Fruit fly (Drosophila melanogaster) whole organism, embryonic: ENCODE data around the gene CG8369.

Source experiments
- CG13287 ChIP-seq: fragments of 200-800 bp; sonication (Bioruptor generic); IDR thresholded peaks from 2 replicates; pipeline ENCODE4 v1.3.6; 2022; ENCODE audit warnings: missing biosample characterization, missing genetic modification characterization; ENCODE audit not compliant: partially characterized antibody
- CG14050 ChIP-seq: fragments of 200-800 bp; sonication (Bioruptor generic); IDR thresholded peaks from 3 replicates; pipeline ENCODE4 v1.3.6; 2022; ENCODE audit warnings: missing biosample characterization, missing genetic modification characterization
- CG16813 ChIP-seq: fragments of 200-800 bp; sonication (Bioruptor generic); IDR thresholded peaks from 3 replicates; pipeline ENCODE4 v1.3.6; 2022; ENCODE audit warnings: missing biosample characterization, missing genetic modification characterization; ENCODE audit not compliant: partially characterized antibody
- CG17186 ChIP-seq: fragments of 200-800 bp; sonication (Bioruptor generic); optimal IDR thresholded peaks from 3 replicates; lab custom pipeline; 2017; ENCODE audit warnings: missing biosample characterization, missing genetic modification reagents, missing genetic modification characterization
- CG31388 ChIP-seq: fragments of 200-800 bp; sonication (Bioruptor generic); optimal IDR thresholded peaks from 2 replicates; lab custom pipeline; 2016; ENCODE audit warnings: missing biosample characterization, missing genetic modification characterization
- CG31441 ChIP-seq: fragments of 200-800 bp; sonication (Bioruptor generic); IDR thresholded peaks from 2 replicates; pipeline ENCODE4 v1.3.6; 2022; ENCODE audit warnings: missing biosample characterization, missing genetic modification characterization
- CG3838 ChIP-seq: fragments of 200-800 bp; sonication (Bioruptor generic); optimal IDR thresholded peaks from 3 replicates; lab custom pipeline; 2016; ENCODE audit warnings: missing biosample characterization, missing genetic modification characterization
- CG4617 ChIP-seq: fragments of 200-800 bp; sonication (Bioruptor generic); optimal IDR thresholded peaks from 3 replicates; lab custom pipeline; 2016; ENCODE audit warnings: missing biosample characterization, missing genetic modification characterization, borderline replicate concordance
- CG7745 ChIP-seq: fragments of 200-800 bp; sonication (Bioruptor generic); optimal IDR thresholded peaks from 2 replicates; lab custom pipeline; 2018; ENCODE audit warnings: missing biosample characterization, mild to moderate bottlenecking, missing genetic modification characterization, moderate library complexity
- CG7963 ChIP-seq: fragments of 200-800 bp; sonication (Bioruptor generic); IDR thresholded peaks from 3 replicates; pipeline ENCODE4 v1.3.6; 2022; ENCODE audit warnings: missing biosample characterization, missing genetic modification characterization; ENCODE audit not compliant: partially characterized antibody
- CG8281 ChIP-seq: fragments of 200-800 bp; sonication (Bioruptor generic); optimal IDR thresholded peaks from 2 replicates; lab custom pipeline; 2018; ENCODE audit warnings: missing biosample characterization, mild to moderate bottlenecking, missing genetic modification characterization, moderate library complexity
- CG8388 ChIP-seq: fragments of 200-800 bp; sonication (Bioruptor generic); optimal IDR thresholded peaks from 2 replicates; lab custom pipeline; 2019; ENCODE audit warnings: missing biosample characterization, mild to moderate bottlenecking, missing genetic modification characterization, moderate library complexity
- Camta ChIP-seq: fragments of 200-800 bp; sonication (Bioruptor generic); optimal IDR thresholded peaks from 2 replicates; lab custom pipeline; 2016; ENCODE audit warnings: missing biosample characterization, missing genetic modification characterization
- D ChIP-seq, 2 experiments: fragments of 200-800 bp in 1 of 2; fragments of >200 bp in 1 of 2; sonication (Bioruptor generic) in 1 of 2; optimal IDR thresholded peaks; 2 replicates in 1 of 2; 3 replicates in 1 of 2; lab custom pipeline; 2017; ENCODE audit warnings: mild to moderate bottlenecking in 1 of 2, missing biosample characterization in 1 of 2, missing genetic modification characterization in 1 of 2, missing genetic modification reagents in 1 of 2
- Dll ChIP-seq: fragments of 200-800 bp; sonication (Bioruptor generic); IDR thresholded peaks from 4 replicates; pipeline ENCODE4 v1.3.6; 2022; ENCODE audit warnings: missing biosample characterization, missing genetic modification characterization; ENCODE audit not compliant: partially characterized antibody
- Dp ChIP-seq: fragments of 200-800 bp; sonication (Bioruptor generic); optimal IDR thresholded peaks from 2 replicates; lab custom pipeline; 2018; ENCODE audit warnings: missing biosample characterization, mild to moderate bottlenecking, missing genetic modification characterization, moderate library complexity
- E2f2 ChIP-seq: fragments of 200-800 bp; sonication (Bioruptor generic); IDR thresholded peaks from 2 replicates; pipeline ENCODE4 v1.3.6; 2022; ENCODE audit warnings: missing biosample characterization, missing genetic modification characterization
- ERR ChIP-seq: fragments of 200-800 bp; sonication (Bioruptor generic); optimal IDR thresholded peaks from 2 replicates; lab custom pipeline; 2016; ENCODE audit warnings: missing biosample characterization, missing genetic modification characterization
- Ets65A ChIP-seq: fragments of 200-800 bp; sonication (Bioruptor generic); peaks from one replicate; lab custom pipeline; 2016; ENCODE audit warnings: missing biosample characterization, missing genetic modification characterization
- Fer1 ChIP-seq: fragments of 200-800 bp; sonication (Bioruptor generic); optimal IDR thresholded peaks from 2 replicates; lab custom pipeline; 2017; ENCODE audit warnings: missing biosample characterization, mild to moderate bottlenecking, missing genetic modification characterization
- Fer2 ChIP-seq: fragments of 200-800 bp; sonication (Bioruptor generic); optimal IDR thresholded peaks from 2 replicates; lab custom pipeline; 2018; ENCODE audit warnings: missing biosample characterization, mild to moderate bottlenecking, missing genetic modification characterization, moderate library complexity
- Jarid2 ChIP-seq: fragments of 200-800 bp; sonication (Bioruptor generic); optimal IDR thresholded peaks from 3 replicates; lab custom pipeline; 2017; ENCODE audit warnings: mild to moderate bottlenecking, missing biosample characterization, missing genetic modification reagents, missing genetic modification characterization
- MBD-R2 ChIP-seq: fragments of 200-800 bp; sonication (Bioruptor generic); IDR thresholded peaks from 2 replicates; pipeline ENCODE4 v1.3.6; 2022; ENCODE audit warnings: missing biosample characterization, missing genetic modification characterization
- MESR4 ChIP-seq: fragments of 200-800 bp; sonication (Bioruptor generic); optimal IDR thresholded peaks from 2 replicates; lab custom pipeline; 2018; ENCODE audit warnings: missing biosample characterization, mild to moderate bottlenecking, missing genetic modification characterization, moderate library complexity
- Med ChIP-seq: fragments of 200-800 bp; sonication (Bioruptor generic); peaks from one replicate; lab custom pipeline; 2016; ENCODE audit warnings: missing biosample characterization, missing genetic modification characterization, mild to moderate bottlenecking, inconsistent platforms, moderate library complexity
- Myb ChIP-seq: fragments of 200-800 bp; sonication (Bioruptor generic); optimal IDR thresholded peaks from 2 replicates; lab custom pipeline; 2016; ENCODE audit warnings: missing biosample characterization, missing genetic modification characterization
- Opbp ChIP-seq: fragments of 200-800 bp; sonication (Bioruptor generic); IDR thresholded peaks from 3 replicates; pipeline ENCODE4 v1.3.6; 2022; ENCODE audit warnings: missing biosample characterization, missing genetic modification characterization; ENCODE audit not compliant: partially characterized antibody
- Taf1 ChIP-seq: fragments of 200-800 bp; sonication (Bioruptor generic); IDR thresholded peaks from 2 replicates; pipeline ENCODE4 v1.3.6; 2022; ENCODE audit warnings: missing biosample characterization, missing genetic modification characterization
- amos ChIP-seq: fragments of 200-800 bp; sonication (Bioruptor generic); IDR thresholded peaks from 2 replicates; pipeline ENCODE4 v1.3.6; 2022; ENCODE audit warnings: missing biosample characterization, missing genetic modification characterization; ENCODE audit not compliant: partially characterized antibody
- ap ChIP-seq: fragments of 200-800 bp; sonication (Bioruptor generic); IDR thresholded peaks from 2 replicates; pipeline ENCODE4 v1.3.6; 2022; ENCODE audit warnings: missing biosample characterization, missing genetic modification characterization
- ato ChIP-seq: fragments of 200-800 bp; sonication (Bioruptor generic); IDR thresholded peaks from 2 replicates; pipeline ENCODE4 v1.3.6; 2022; ENCODE audit warnings: missing biosample characterization, missing genetic modification characterization; ENCODE audit not compliant: partially characterized antibody
- cad ChIP-seq: fragments of >200 bp; optimal IDR thresholded peaks from 2 replicates; lab custom pipeline; 2017; ENCODE audit warnings: missing biosample characterization, missing genetic modification characterization
- chm ChIP-seq: fragments of 200-800 bp; sonication (Bioruptor generic); IDR thresholded peaks from 2 replicates; pipeline ENCODE4 v1.3.6; 2022; ENCODE audit warnings: missing biosample characterization, missing genetic modification characterization
- crc ChIP-seq: fragments of 200-800 bp; sonication (Bioruptor generic); optimal IDR thresholded peaks from 2 replicates; lab custom pipeline; 2016; ENCODE audit warnings: missing biosample characterization, missing genetic modification characterization
- fu2 ChIP-seq: fragments of 200-800 bp; sonication (Bioruptor generic); optimal IDR thresholded peaks from 2 replicates; lab custom pipeline; 2016; ENCODE audit warnings: missing biosample characterization, missing genetic modification characterization
- gsb ChIP-seq: fragments of 200-800 bp; sonication (Bioruptor generic); IDR thresholded peaks from 2 replicates; pipeline ENCODE4 v1.3.6; 2022; ENCODE audit warnings: missing biosample characterization, missing genetic modification characterization
- hb ChIP-seq: fragments of 200-800 bp; sonication (Bioruptor generic); IDR thresholded peaks from 3 replicates; pipeline ENCODE4 v1.3.6; 2022; ENCODE audit warnings: missing biosample characterization, missing genetic modification characterization; ENCODE audit not compliant: partially characterized antibody
- hbn ChIP-seq: fragments of 200-800 bp; sonication (Bioruptor generic); IDR thresholded peaks from 2 replicates; pipeline ENCODE4 v1.3.6; 2022; ENCODE audit warnings: missing biosample characterization, missing genetic modification characterization; ENCODE audit not compliant: partially characterized antibody
- her ChIP-seq: fragments of 200-800 bp; sonication (Bioruptor generic); optimal IDR thresholded peaks from 2 replicates; lab custom pipeline; 2016; ENCODE audit warnings: missing biosample characterization, missing genetic modification characterization
- ken ChIP-seq: fragments of 200-800 bp; sonication (Bioruptor generic); IDR thresholded peaks from 3 replicates; pipeline ENCODE4 v1.3.6; 2022; ENCODE audit warnings: missing biosample characterization, missing genetic modification characterization
- kni ChIP-seq: fragments of 200-800 bp; sonication (Bioruptor generic); optimal IDR thresholded peaks from 3 replicates; lab custom pipeline; 2017; ENCODE audit warnings: mild to moderate bottlenecking, missing biosample characterization, missing genetic modification reagents, missing genetic modification characterization
- lilli ChIP-seq: fragments of 200-800 bp; sonication (Bioruptor generic); optimal IDR thresholded peaks from 3 replicates; lab custom pipeline; 2016; ENCODE audit warnings: missing biosample characterization, missing genetic modification characterization
- pho ChIP-seq: fragments of 200-800 bp; sonication (Bioruptor generic); optimal IDR thresholded peaks from 2 replicates; lab custom pipeline; 2016; ENCODE audit warnings: missing biosample characterization, missing genetic modification characterization
- prd ChIP-seq, 3 experiments: fragments of >200 bp in 2 of 3; fragments of 200-800 bp in 1 of 3; sonication (Bioruptor generic) in 1 of 3; optimal IDR thresholded peaks in 2 of 3; IDR thresholded peaks in 1 of 3; 2 replicates in 2 of 3; 3 replicates in 1 of 3; pipeline versions ENCODE4 v1.3.6 to Lab custom; 2017 to 2022; ENCODE audit warnings: missing biosample characterization in 1 of 3, missing genetic modification characterization in 1 of 3
- sens ChIP-seq: fragments of 200-800 bp; sonication (Bioruptor generic); peaks from one replicate; lab custom pipeline; 2016; ENCODE audit warnings: missing biosample characterization, missing genetic modification characterization
- seq ChIP-seq: fragments of 200-800 bp; sonication (Bioruptor generic); IDR thresholded peaks from 2 replicates; pipeline ENCODE4 v1.3.6; 2022; ENCODE audit warnings: missing biosample characterization, missing genetic modification characterization
- unpg ChIP-seq: fragments of 200-800 bp; sonication (Bioruptor generic); optimal IDR thresholded peaks from 3 replicates; lab custom pipeline; 2018; ENCODE audit warnings: missing biosample characterization, mild to moderate bottlenecking, missing genetic modification characterization, moderate library complexity
- zf30C ChIP-seq: fragments of 200-800 bp; sonication (Bioruptor generic); optimal IDR thresholded peaks from 3 replicates; lab custom pipeline; 2018; ENCODE audit warnings: missing biosample characterization, mild to moderate bottlenecking, missing genetic modification characterization
- zfh1 ChIP-seq: fragments of 200-800 bp; sonication (Bioruptor generic); IDR thresholded peaks from 3 replicates; pipeline ENCODE4 v1.3.6; 2022; ENCODE audit warnings: missing biosample characterization, missing genetic modification characterization

Gene CG8369

dm6 chr3R:8806104-8806503 lies 15.7 kb upstream of the CG8369 start, which contains the start of gene hng2 (continued):
- TF ChIP-seq ken (no peak), CG3838 (peak; percentile 74), kni (GFP tag; lab: Kevin White, UChicago) (no peak), cad (GFP tag; lab: Kevin White, UChicago) (peak; percentile 7), hbn (GFP tag; lab: Robert Waterston, UW) (no peak), CG17186 (GFP tag; lab: Kevin White, UChicago) (peak; percentile 99), CG31441 (GFP tag; lab: Robert Waterston, UW) (no peak), MESR4 (GFP tag; lab: Kevin White, UChicago) (peak; percentile 16), CG8281 (tag; lab: Kevin White, UChicago) (peak; percentile 81), unpg (no peak), E2f2 (GFP tag; lab: Robert Waterston, UW) (peak; percentile 4), CG31388 (GFP tag; lab: Kevin White, UChicago) (no peak), CG4617 (peak; percentile 12), lilli (GFP tag; lab: Kevin White, UChicago) (no peak), fu2 (no peak), Camta (no peak), ap (GFP tag; lab: Robert Waterston, UW) (no peak), gsb (GFP tag; lab: Robert Waterston, UW) (no peak), Med (GFP tag; lab: Kevin White, UChicago) (peak; percentile 44), MBD-R2 (peak; percentile 39; the same call in 1 of the 2 replicates), CG8388 (GFP tag; lab: Kevin White, UChicago) (no peak), pho (no peak), Fer1 (no peak), Dp (GFP tag; lab: Kevin White, UChicago) (peak; percentile 22), Ets65A (GFP tag; lab: Kevin White, UChicago) (peak; percentile 28), CG13287 (GFP tag; lab: Robert Waterston, UW) (0 out of 2 replicates have a peak, but pooled peaks have one; percentile 8), CG7745 (tag; lab: Kevin White, UChicago) (no peak), Fer2 (tag; lab: Kevin White, UChicago) (no peak), Myb (GFP tag; lab: Kevin White, UChicago) (peak; percentile 64), ato (no peak), Opbp (GFP tag; lab: Robert Waterston, UW) (no peak), hb (no peak)

dm6 chr3R:8806638-8807037 lies 15.2 kb upstream of the CG8369 start:
- TF ChIP-seq crc (GFP tag; lab: Kevin White, UChicago) (no peak), CG14050 (GFP tag; lab: Robert Waterston, UW) (no peak), chm (GFP tag; lab: Robert Waterston, UW) (no peak), CG3838 (no peak), zfh1 (0 out of 3 replicates have a peak, but pooled peaks have one; percentile 31), CG16813 (GFP tag; lab: Robert Waterston, UW) (no peak), sens (GFP tag; lab: Kevin White, UChicago) (peak; percentile 61), zf30C (GFP tag; lab: Kevin White, UChicago) (no peak), D (optimal IDR thresholded peaks at IDR 0.05; lab: Kevin White, UChicago) (peak; percentile 16), D (GFP tag; optimal IDR thresholded peaks at IDR 0.05; lab: Kevin White, UChicago) (no peak), CG7963 (GFP tag; lab: Robert Waterston, UW) (0 out of 3 replicates have a peak, but pooled peaks have one; percentile 54), ERR (GFP tag; lab: Kevin White, UChicago) (no peak), prd (optimal IDR thresholded peaks at IDR 0.05; lab: Kevin White, UChicago) (no peak), prd (GFP tag; IDR thresholded peaks at IDR 0.05; lab: Robert Waterston, UW) (no peak), Taf1 (no peak), Jarid2 (GFP tag; lab: Kevin White, UChicago) (no peak), Dll (GFP tag; lab: Robert Waterston, UW) (no peak), seq (GFP tag; lab: Robert Waterston, UW) (no peak), her (no peak), amos (GFP tag; lab: Robert Waterston, UW) (0 out of 2 replicates have a peak, but pooled peaks have one; percentile 11)
